Fruit fly (Drosophila melanogaster) whole organism, embryonic: ENCODE data around the gene CheB38b.
A peak's percentile ranks its signal among the peaks of the same experiment; 100 is the strongest.

Source experiments
- CG10209 ChIP-seq: fragments of 200-800 bp; sonication (Bioruptor generic); optimal IDR thresholded peaks from 3 replicates; lab custom pipeline; 2017; ENCODE audit warnings: missing biosample characterization, mild to moderate bottlenecking, missing genetic modification characterization, missing genetic modification reagents
- CG17328 ChIP-seq: fragments of 200-800 bp; sonication (Bioruptor generic); IDR thresholded peaks from 2 replicates; pipeline ENCODE4 v1.3.6; 2022; ENCODE audit warnings: missing biosample characterization, missing genetic modification characterization
- CG17359 ChIP-seq: fragments of 200-800 bp; sonication (Bioruptor generic); optimal IDR thresholded peaks from 3 replicates; lab custom pipeline; 2018; ENCODE audit warnings: missing biosample characterization, mild to moderate bottlenecking, missing genetic modification characterization, moderate library complexity
- CG17568 ChIP-seq: fragments of 200-800 bp; sonication (Bioruptor generic); optimal IDR thresholded peaks from 2 replicates; lab custom pipeline; 2018; ENCODE audit warnings: missing biosample characterization, mild to moderate bottlenecking, missing genetic modification characterization, moderate library complexity
- CG17912 ChIP-seq: fragments of 200-800 bp; sonication (Bioruptor generic); optimal IDR thresholded peaks from 2 replicates; lab custom pipeline; 2018; ENCODE audit warnings: missing biosample characterization, mild to moderate bottlenecking, missing genetic modification characterization
- CG2202 ChIP-seq: fragments of 200-800 bp; sonication (Bioruptor generic); optimal IDR thresholded peaks from 2 replicates; lab custom pipeline; 2018; ENCODE audit warnings: missing biosample characterization, mild to moderate bottlenecking, missing genetic modification characterization
- CG2678 ChIP-seq: fragments of 200-800 bp; sonication (Bioruptor generic); optimal IDR thresholded peaks from 3 replicates; lab custom pipeline; 2019; ENCODE audit warnings: missing biosample characterization, mild to moderate bottlenecking, missing genetic modification characterization, moderate library complexity
- CG2875 ChIP-seq: fragments of 200-800 bp; sonication (Bioruptor generic); optimal IDR thresholded peaks from 2 replicates; lab custom pipeline; 2017; ENCODE audit warnings: missing biosample characterization, mild to moderate bottlenecking, missing genetic modification characterization, missing genetic modification reagents
- CG2889 ChIP-seq: fragments of 200-800 bp; sonication (Bioruptor generic); IDR thresholded peaks from 3 replicates; pipeline ENCODE4 v1.3.6; 2022; ENCODE audit warnings: missing biosample characterization, missing genetic modification characterization
- CG34376 ChIP-seq: fragments of 200-800 bp; sonication (Bioruptor generic); optimal IDR thresholded peaks from 2 replicates; lab custom pipeline; 2018; ENCODE audit warnings: missing biosample characterization, mild to moderate bottlenecking, missing genetic modification characterization
- CG3838 ChIP-seq: fragments of 200-800 bp; sonication (Bioruptor generic); optimal IDR thresholded peaks from 3 replicates; lab custom pipeline; 2016; ENCODE audit warnings: missing biosample characterization, missing genetic modification characterization
- CG4730 ChIP-seq: fragments of 200-800 bp; sonication (Bioruptor generic); IDR thresholded peaks from 2 replicates; pipeline ENCODE4 v1.3.6; 2022; ENCODE audit warnings: missing biosample characterization, missing genetic modification characterization
- CG5953 ChIP-seq: fragments of 200-800 bp; sonication (Bioruptor generic); IDR thresholded peaks from 2 replicates; pipeline ENCODE4 v1.3.6; 2022; ENCODE audit warnings: missing biosample characterization, missing genetic modification characterization
- CG6654 ChIP-seq: fragments of 200-800 bp; sonication (Bioruptor generic); optimal IDR thresholded peaks from 2 replicates; lab custom pipeline; 2017; ENCODE audit warnings: missing biosample characterization, mild to moderate bottlenecking, missing genetic modification characterization
- CG8388 ChIP-seq: fragments of 200-800 bp; sonication (Bioruptor generic); optimal IDR thresholded peaks from 2 replicates; lab custom pipeline; 2019; ENCODE audit warnings: missing biosample characterization, mild to moderate bottlenecking, missing genetic modification characterization, moderate library complexity
- CG9727 ChIP-seq: fragments of 200-800 bp; sonication (Bioruptor generic); optimal IDR thresholded peaks from 3 replicates; lab custom pipeline; 2017; ENCODE audit warnings: missing biosample characterization, mild to moderate bottlenecking, missing genetic modification characterization
- Chrac-16 ChIP-seq: fragments of 200-800 bp; sonication (Bioruptor generic); optimal IDR thresholded peaks from 3 replicates; lab custom pipeline; 2016; ENCODE audit warnings: missing biosample characterization, missing genetic modification characterization
- Fer2 ChIP-seq: fragments of 200-800 bp; sonication (Bioruptor generic); optimal IDR thresholded peaks from 2 replicates; lab custom pipeline; 2018; ENCODE audit warnings: missing biosample characterization, mild to moderate bottlenecking, missing genetic modification characterization, moderate library complexity
- GATAe ChIP-seq: fragments of 200-800 bp; sonication (Bioruptor generic); conservative IDR thresholded peaks from 2 replicates; pipeline ENCODE4 v1.3.6; 2022; ENCODE audit warnings: missing biosample characterization, missing genetic modification characterization
- HLH4C ChIP-seq: fragments of 200-800 bp; sonication (Bioruptor generic); IDR thresholded peaks from 3 replicates; pipeline ENCODE4 v1.3.6; 2022; ENCODE audit warnings: missing biosample characterization, missing genetic modification characterization; ENCODE audit not compliant: partially characterized antibody
- HLH54F ChIP-seq: fragments of 200-800 bp; sonication (Bioruptor generic); optimal IDR thresholded peaks from 3 replicates; lab custom pipeline; 2016; ENCODE audit warnings: missing biosample characterization, missing genetic modification characterization
- Hr78 ChIP-seq, 2 experiments: fragments of 200-800 bp in 1 of 2; fragments of >200 bp in 1 of 2; sonication (Bioruptor generic) in 1 of 2; optimal IDR thresholded peaks; 2 replicates each; lab custom pipeline; 2017 to 2019; ENCODE audit warnings: missing biosample characterization in 2 of 2, missing genetic modification characterization in 2 of 2, mild to moderate bottlenecking in 1 of 2, moderate library complexity in 1 of 2
- Hsf ChIP-seq: fragments of 200-800 bp; sonication (Bioruptor generic); optimal IDR thresholded peaks from 3 replicates; lab custom pipeline; 2016; ENCODE audit warnings: missing biosample characterization, missing genetic modification characterization
- Pdp1 ChIP-seq, 2 experiments: fragments of 200-800 bp; sonication (Bioruptor generic); optimal IDR thresholded peaks; 3 replicates each; lab custom pipeline; 2016; ENCODE audit warnings: missing biosample characterization in 2 of 2, missing genetic modification characterization in 2 of 2, mild to moderate bottlenecking in 1 of 2, moderate library complexity in 1 of 2
- Rx ChIP-seq: fragments of 200-800 bp; sonication (Bioruptor generic); IDR thresholded peaks from 2 replicates; pipeline ENCODE4 v1.3.6; 2022; ENCODE audit warnings: missing biosample characterization, missing genetic modification characterization
- Spps ChIP-seq: fragments of 200-800 bp; sonication (Bioruptor generic); optimal IDR thresholded peaks from 2 replicates; lab custom pipeline; 2018; ENCODE audit warnings: missing biosample characterization, mild to moderate bottlenecking, missing genetic modification characterization
- Sry-δ ChIP-seq: fragments of 200-800 bp; sonication (Bioruptor generic); optimal IDR thresholded peaks from 2 replicates; lab custom pipeline; 2016; ENCODE audit warnings: missing biosample characterization, missing genetic modification characterization
- btn ChIP-seq: fragments of 200-800 bp; sonication (Bioruptor generic); optimal IDR thresholded peaks from 2 replicates; lab custom pipeline; 2016; ENCODE audit warnings: missing biosample characterization, missing genetic modification characterization
- chn ChIP-seq: fragments of 200-800 bp; sonication (Bioruptor generic); optimal IDR thresholded peaks from 2 replicates; lab custom pipeline; 2016; ENCODE audit warnings: missing biosample characterization, missing genetic modification characterization
- crol ChIP-seq: fragments of 200-800 bp; sonication (Bioruptor generic); IDR thresholded peaks from 2 replicates; pipeline ENCODE4 v1.3.6; 2022; ENCODE audit warnings: missing biosample characterization, missing genetic modification characterization
- exex ChIP-seq: fragments of 200-800 bp; sonication (Bioruptor generic); optimal IDR thresholded peaks from 4 replicates; lab custom pipeline; 2018; ENCODE audit warnings: missing biosample characterization, mild to moderate bottlenecking, missing genetic modification characterization, moderate library complexity
- gem ChIP-seq: fragments of 200-800 bp; sonication (Bioruptor generic); optimal IDR thresholded peaks from 2 replicates; lab custom pipeline; 2019; ENCODE audit warnings: missing biosample characterization, mild to moderate bottlenecking, missing genetic modification characterization, moderate library complexity
- grn ChIP-seq: fragments of 200-800 bp; sonication (Bioruptor generic); optimal IDR thresholded peaks from 3 replicates; lab custom pipeline; 2017; ENCODE audit warnings: missing biosample characterization, missing genetic modification characterization
- jumu ChIP-seq: fragments of 200-800 bp; sonication (Bioruptor generic); optimal IDR thresholded peaks from 3 replicates; lab custom pipeline; 2016; ENCODE audit warnings: missing biosample characterization, missing genetic modification characterization
- kah ChIP-seq: fragments of 200-800 bp; sonication (Bioruptor generic); optimal IDR thresholded peaks from 2 replicates; lab custom pipeline; 2018; ENCODE audit warnings: missing biosample characterization, mild to moderate bottlenecking, missing genetic modification characterization
- ken ChIP-seq: fragments of 200-800 bp; sonication (Bioruptor generic); IDR thresholded peaks from 3 replicates; pipeline ENCODE4 v1.3.6; 2022; ENCODE audit warnings: missing biosample characterization, missing genetic modification characterization
- kni ChIP-seq: fragments of 200-800 bp; sonication (Bioruptor generic); optimal IDR thresholded peaks from 3 replicates; lab custom pipeline; 2017; ENCODE audit warnings: mild to moderate bottlenecking, missing biosample characterization, missing genetic modification reagents, missing genetic modification characterization
- knrl ChIP-seq: fragments of 200-800 bp; sonication (Bioruptor generic); IDR thresholded peaks from 3 replicates; pipeline ENCODE4 v1.3.6; 2022; ENCODE audit warnings: missing biosample characterization, missing genetic modification characterization; ENCODE audit not compliant: partially characterized antibody
- nerfin-2 ChIP-seq: fragments of 200-800 bp; sonication (Bioruptor generic); IDR thresholded peaks from 2 replicates; pipeline ENCODE4 v1.3.6; 2022; ENCODE audit warnings: missing biosample characterization, missing genetic modification characterization; ENCODE audit not compliant: partially characterized antibody
- odd ChIP-seq: fragments of 200-800 bp; sonication (Bioruptor generic); optimal IDR thresholded peaks from 2 replicates; lab custom pipeline; 2017; ENCODE audit warnings: missing biosample characterization, mild to moderate bottlenecking, missing genetic modification characterization
- pan ChIP-seq, 4 experiments: fragments of >200 bp in 3 of 4; fragments of 200-800 bp in 1 of 4; sonication (Bioruptor generic) in 1 of 4; optimal IDR thresholded peaks in 3 of 4; IDR thresholded peaks in 1 of 4; 2 replicates each; pipeline versions ENCODE4 v1.3.6 to Lab custom; 2017 to 2022; ENCODE audit warnings: missing biosample characterization in 2 of 4, missing genetic modification characterization in 2 of 4, mixed read lengths in 1 of 4
- pb ChIP-seq: fragments of 200-800 bp; sonication (Bioruptor generic); optimal IDR thresholded peaks from 3 replicates; lab custom pipeline; 2016; ENCODE audit warnings: missing biosample characterization, missing genetic modification characterization
- sc ChIP-seq, 3 experiments: fragments of >200 bp in 2 of 3; fragments of 200-800 bp in 1 of 3; sonication (Bioruptor generic) in 1 of 3; optimal IDR thresholded peaks; 2 replicates in 2 of 3; 3 replicates in 1 of 3; lab custom pipeline; 2017; ENCODE audit warnings: mild to moderate bottlenecking in 1 of 3, missing biosample characterization in 1 of 3, missing genetic modification characterization in 1 of 3, missing genetic modification reagents in 1 of 3
- sqz ChIP-seq: fragments of 200-800 bp; sonication (Bioruptor generic); optimal IDR thresholded peaks from 3 replicates; lab custom pipeline; 2018; ENCODE audit warnings: missing biosample characterization, mild to moderate bottlenecking, missing genetic modification characterization
- stc ChIP-seq: fragments of 200-800 bp; sonication (Bioruptor generic); IDR thresholded peaks from 2 replicates; pipeline ENCODE4 v1.3.6; 2022; ENCODE audit warnings: missing biosample characterization, missing genetic modification characterization
- tx ChIP-seq: fragments of 200-800 bp; sonication (Bioruptor generic); optimal IDR thresholded peaks from 2 replicates; lab custom pipeline; 2016; ENCODE audit warnings: missing biosample characterization, missing genetic modification characterization
- vfl ChIP-seq: fragments of 200-800 bp; sonication (Bioruptor generic); optimal IDR thresholded peaks from 2 replicates; lab custom pipeline; 2016; ENCODE audit warnings: missing biosample characterization, missing genetic modification characterization
- zfh1 ChIP-seq: fragments of 200-800 bp; sonication (Bioruptor generic); IDR thresholded peaks from 3 replicates; pipeline ENCODE4 v1.3.6; 2022; ENCODE audit warnings: missing biosample characterization, missing genetic modification characterization

Gene CheB38b

DNA sequence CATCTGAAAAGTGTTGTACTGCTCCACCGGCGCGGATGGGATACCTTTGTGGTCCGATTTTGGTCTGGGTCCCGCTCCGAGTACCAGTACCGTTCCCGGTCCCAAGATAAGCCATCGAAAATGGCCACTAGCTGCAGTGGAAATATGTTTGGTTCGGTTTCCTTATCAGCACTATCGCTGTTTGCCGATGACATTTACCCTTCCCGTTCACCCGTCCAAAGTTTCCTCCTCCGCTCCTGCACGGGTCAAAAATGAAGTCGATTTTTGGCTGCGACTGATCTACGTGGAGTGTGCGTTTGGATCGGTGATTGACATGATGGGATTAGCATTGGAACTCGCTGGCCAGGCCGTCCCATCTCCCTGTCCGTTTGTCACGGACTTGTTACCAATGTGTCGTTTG is 42.6 kb downstream of the CheB38b start:
- TF ChIP-seq GATAe: 0 out of 2 replicates have a peak, but pooled peaks have one; percentile 26
- peak; percentile 19 for TF ChIP-seq grn (GFP tag; lab: Kevin White, UChicago)
- no peak for TF ChIP-seq CG2678 (tag; lab: Kevin White, UChicago)
- peak; percentile 63 for TF ChIP-seq crol
- TF ChIP-seq Hr78 (GFP tag; optimal IDR thresholded peaks at IDR 0.05; lab: Kevin White, UChicago): peak in 1 of 2 experiments; percentile 56
- TF ChIP-seq CG2875: no peak
- TF ChIP-seq Fer2 (tag; lab: Kevin White, UChicago): no peak
- TF ChIP-seq odd: no peak
- TF ChIP-seq Pdp1 (GFP tag; optimal IDR thresholded peaks at IDR 0.05; lab: Kevin White, UChicago): no peak
- no peak for TF ChIP-seq pan (optimal IDR thresholded peaks at IDR 0.05; lab: Kevin White, UChicago)
- peak in 1 of 2 experiments; percentile 20 for TF ChIP-seq pan (GFP tag; optimal IDR thresholded peaks at IDR 0.05 in 1 of 2, IDR thresholded peaks at IDR 0.05 in 1 of 2)
- TF ChIP-seq CG3838: no peak
- TF ChIP-seq tx (GFP tag; lab: Kevin White, UChicago): no peak
- no peak for TF ChIP-seq exex (tag; lab: Kevin White, UChicago)

dm6 chr2L:20773453-20774054 is 43.5 kb downstream of the CheB38b start:
- no peak for TF ChIP-seq CG9727 (GFP tag; lab: Kevin White, UChicago)
- no peak for TF ChIP-seq CG5953 (GFP tag; lab: Robert Waterston, UW)
- TF ChIP-seq HLH4C (GFP tag; lab: Robert Waterston, UW): no peak
- TF ChIP-seq Rx (GFP tag; lab: Robert Waterston, UW): no peak
- no peak for TF ChIP-seq Spps (tag; lab: Kevin White, UChicago)
- TF ChIP-seq pan (optimal IDR thresholded peaks at IDR 0.05; lab: Kevin White, UChicago): no peak
- TF ChIP-seq pan (GFP tag; optimal IDR thresholded peaks at IDR 0.05 in 1 of 2, IDR thresholded peaks at IDR 0.05 in 1 of 2): peak in 1 of 2 experiments; percentile 13
- TF ChIP-seq zfh1 (GFP tag; lab: Robert Waterston, UW): no peak
- no peak for TF ChIP-seq jumu
- TF ChIP-seq CG2889: no peak
- TF ChIP-seq vfl (GFP tag; lab: Kevin White, UChicago): no peak
- TF ChIP-seq CG2202: no peak
- peak; percentile 3 for TF ChIP-seq CG17568 (GFP tag; lab: Kevin White, UChicago)
- no peak for TF ChIP-seq gem
- no peak for TF ChIP-seq CG6654 (GFP tag; lab: Kevin White, UChicago)
- TF ChIP-seq CG4730 (GFP tag; lab: Robert Waterston, UW): no peak
- no peak for TF ChIP-seq HLH54F (GFP tag; lab: Kevin White, UChicago)
- TF ChIP-seq btn (GFP tag; lab: Kevin White, UChicago): no peak
- TF ChIP-seq stc (GFP tag; lab: Robert Waterston, UW): no peak
- peak; percentile 63 for TF ChIP-seq CG34376 (GFP tag; lab: Kevin White, UChicago)
- TF ChIP-seq kni (GFP tag; lab: Kevin White, UChicago): no peak
- no peak for TF ChIP-seq CG8388
- TF ChIP-seq CG17912 (GFP tag; lab: Kevin White, UChicago): no peak
- TF ChIP-seq Sry-δ (GFP tag; lab: Kevin White, UChicago): no peak
- peak; percentile 40 for TF ChIP-seq sqz (GFP tag; lab: Kevin White, UChicago)
- no peak for TF ChIP-seq Hsf (GFP tag; lab: Kevin White, UChicago)
- no peak for TF ChIP-seq CG17328 (GFP tag; lab: Robert Waterston, UW)
- no peak for TF ChIP-seq pb (GFP tag; lab: Kevin White, UChicago)
- TF ChIP-seq sc (optimal IDR thresholded peaks at IDR 0.05; lab: Kevin White, UChicago): no peak
- TF ChIP-seq sc (GFP tag; optimal IDR thresholded peaks at IDR 0.05; lab: Kevin White, UChicago): no peak
- no peak for TF ChIP-seq knrl (GFP tag; lab: Robert Waterston, UW)
- TF ChIP-seq CG17359 (tag; lab: Kevin White, UChicago): no peak
- no peak for TF ChIP-seq Chrac-16 (GFP tag; lab: Kevin White, UChicago)
- no peak for TF ChIP-seq kah (GFP tag; lab: Kevin White, UChicago)
- no peak for TF ChIP-seq chn (GFP tag; lab: Kevin White, UChicago)
- no peak for TF ChIP-seq ken (GFP tag; lab: Robert Waterston, UW)
- no peak for TF ChIP-seq CG10209
- no peak for TF ChIP-seq nerfin-2 (GFP tag; lab: Robert Waterston, UW)
